ENCODE assay signal across 1 fruit fly cellular context in the genomic region with DNA sequence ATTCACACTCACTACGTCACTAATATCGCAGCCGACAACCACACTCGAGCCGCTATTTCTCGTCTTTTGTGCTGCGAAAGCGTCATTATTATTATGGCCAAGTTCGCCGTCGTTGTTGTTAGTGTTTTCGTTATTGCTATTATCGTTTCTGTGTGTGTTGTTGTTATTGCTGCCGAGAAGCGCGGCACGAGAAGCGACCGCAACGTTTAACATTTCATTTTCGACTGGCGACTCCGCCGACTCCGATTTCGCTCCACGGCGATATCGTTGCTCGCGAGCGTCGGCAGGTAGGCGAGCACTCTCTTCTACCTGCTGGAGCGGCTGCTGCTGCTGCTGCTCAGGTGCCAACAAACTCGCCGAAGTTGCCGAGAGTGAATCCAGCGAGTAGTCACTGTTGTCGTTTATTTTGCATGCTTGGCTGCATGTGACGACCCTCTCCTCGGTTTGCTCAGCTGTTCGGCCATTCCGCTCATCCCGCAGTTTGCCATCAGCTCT.
A peak's percentile ranks its signal among the peaks of the same experiment; 100 is the strongest.
TF ChIP-seq lines count a peak whose summit lies in the region.

No protein-coding gene starts in this region.

TF ChIP-seq in whole organism, embryonic, 481 proteins besides CTCF, POLR2A, EP300 and RAD21 (continued from another document):
- TF ChIP-seq crol (GFP tag; IDR thresholded peaks at IDR 0.05; lab: Robert Waterston, UW): 0 out of 2 replicates have a peak, but pooled peaks have one; percentile 44
- no peak for TF ChIP-seq Sry-δ (GFP tag; optimal IDR thresholded peaks at IDR 0.05; lab: Kevin White, UChicago)
- no peak for TF ChIP-seq Ets65A (GFP tag; lab: Kevin White, UChicago)
- TF ChIP-seq CHES-1-like (GFP tag; optimal IDR thresholded peaks at IDR 0.05; lab: Kevin White, UChicago): peak; percentile 16
- no peak for TF ChIP-seq NK7.1 (GFP tag; optimal IDR thresholded peaks at IDR 0.05; lab: Kevin White, UChicago)
- peak; percentile 47; the same call in 1 of the 2 replicates for TF ChIP-seq chm (GFP tag; IDR thresholded peaks at IDR 0.05; lab: Robert Waterston, UW)
- no peak for TF ChIP-seq CG2199 (GFP tag; IDR thresholded peaks at IDR 0.05; lab: Robert Waterston, UW)
- TF ChIP-seq mirr (GFP tag; optimal IDR thresholded peaks at IDR 0.05; lab: Kevin White, UChicago): peak; percentile 5
- no peak for TF ChIP-seq Neu2 (GFP tag; optimal IDR thresholded peaks at IDR 0.05; lab: Kevin White, UChicago; ENCODE audit: borderline replicate concordance)
- no peak for TF ChIP-seq CG11696 (GFP tag; IDR thresholded peaks at IDR 0.05; lab: Robert Waterston, UW)
- TF ChIP-seq fru (optimal IDR thresholded peaks at IDR 0.05; lab: Kevin White, UChicago): no peak
- peak; percentile 12 for TF ChIP-seq CG10979 (tag; optimal IDR thresholded peaks at IDR 0.05; lab: Kevin White, UChicago)
- TF ChIP-seq CG18476 (GFP tag; optimal IDR thresholded peaks at IDR 0.05; lab: Kevin White, UChicago): no peak
- peak; percentile 46 for TF ChIP-seq sna (GFP tag; IDR thresholded peaks at IDR 0.05; lab: Robert Waterston, UW; ENCODE audit: partially characterized antibody)
- peak; percentile 5 for TF ChIP-seq CG6813 (GFP tag; optimal IDR thresholded peaks at IDR 0.05; lab: Kevin White, UChicago)
- TF ChIP-seq HLH3B (GFP tag; IDR thresholded peaks at IDR 0.05; lab: Robert Waterston, UW): no peak
- TF ChIP-seq ro (GFP tag; IDR thresholded peaks at IDR 0.05; lab: Robert Waterston, UW): no peak
- no peak for TF ChIP-seq CG8290 (GFP tag; optimal IDR thresholded peaks at IDR 0.05; lab: Kevin White, UChicago)
- TF ChIP-seq CG8290 (tag; optimal IDR thresholded peaks at IDR 0.05; lab: Kevin White, UChicago): peak in 1 of 2 experiments; percentile 20
- TF ChIP-seq CG17385 (GFP tag; optimal IDR thresholded peaks at IDR 0.05; lab: Kevin White, UChicago): peak; percentile 30
- peak in 1 of 2 experiments; percentile 38 for TF ChIP-seq crp (GFP tag; optimal IDR thresholded peaks at IDR 0.05; lab: Kevin White, UChicago)
- TF ChIP-seq stc (GFP tag; IDR thresholded peaks at IDR 0.05; lab: Robert Waterston, UW): peak; percentile 8; the same call in 1 of the 2 replicates
- peak; percentile 1 for TF ChIP-seq trem (tag; optimal IDR thresholded peaks at IDR 0.05; lab: Kevin White, UChicago)
- TF ChIP-seq Mad (GFP tag; optimal IDR thresholded peaks at IDR 0.05; lab: Kevin White, UChicago): no peak
- no peak for TF ChIP-seq CG10267 (tag; optimal IDR thresholded peaks at IDR 0.05; lab: Kevin White, UChicago)
- TF ChIP-seq Adf1 (GFP tag; IDR thresholded peaks at IDR 0.05; lab: Robert Waterston, UW): peak; percentile 72; the same call in 1 of the 2 replicates
- no peak for TF ChIP-seq Hey (tag; optimal IDR thresholded peaks at IDR 0.05; lab: Kevin White, UChicago)
- TF ChIP-seq Dbx (GFP tag; IDR thresholded peaks at IDR 0.05; lab: Robert Waterston, UW): peak; percentile 35; the same call in 1 of the 3 replicates
- TF ChIP-seq Pdp1 (GFP tag; optimal IDR thresholded peaks at IDR 0.05; lab: Kevin White, UChicago): peak in 1 of 2 experiments; percentile 1
- TF ChIP-seq lbe (GFP tag; optimal IDR thresholded peaks at IDR 0.05; lab: Kevin White, UChicago): peak; percentile 53
- no peak for TF ChIP-seq Max (GFP tag; optimal IDR thresholded peaks at IDR 0.05; lab: Kevin White, UChicago)
- TF ChIP-seq ssp (GFP tag; IDR thresholded peaks at IDR 0.05; lab: Robert Waterston, UW): no peak
- TF ChIP-seq CG15479 (GFP tag; optimal IDR thresholded peaks at IDR 0.05; lab: Kevin White, UChicago): peak; percentile 63
- TF ChIP-seq Sry-β (GFP tag; optimal IDR thresholded peaks at IDR 0.05; lab: Kevin White, UChicago): no peak
- TF ChIP-seq CG34376 (GFP tag; optimal IDR thresholded peaks at IDR 0.05; lab: Kevin White, UChicago): peak; percentile 42
- TF ChIP-seq CG4854 (GFP tag; optimal IDR thresholded peaks at IDR 0.05; lab: Kevin White, UChicago): no peak
- no peak; the same call in 1 of the 2 replicates for TF ChIP-seq bowl (GFP tag; IDR thresholded peaks at IDR 0.05; lab: Robert Waterston, UW)
- peak; percentile 76 for TF ChIP-seq pros (GFP tag; optimal IDR thresholded peaks at IDR 0.05; lab: Kevin White, UChicago)
- no peak for TF ChIP-seq shn (GFP tag; optimal IDR thresholded peaks at IDR 0.05; lab: Kevin White, UChicago)
- peak; percentile 12 for TF ChIP-seq CrebB (tag; optimal IDR thresholded peaks at IDR 0.05; lab: Kevin White, UChicago)
- TF ChIP-seq vfl (GFP tag; optimal IDR thresholded peaks at IDR 0.05; lab: Kevin White, UChicago): peak; percentile 7
- TF ChIP-seq CG34224 (GFP tag; IDR thresholded peaks at IDR 0.05; lab: Robert Waterston, UW; ENCODE audit: partially characterized antibody): peak; percentile 43; the same call in 1 of the 3 replicates
- peak; percentile 36 for TF ChIP-seq caup (GFP tag; optimal IDR thresholded peaks at IDR 0.05; lab: Kevin White, UChicago; ENCODE audit: severe bottlenecking)
- peak; percentile 83 for TF ChIP-seq Med (GFP tag; lab: Kevin White, UChicago)
- peak; percentile 37 for TF ChIP-seq sd (tag; optimal IDR thresholded peaks at IDR 0.05; lab: Kevin White, UChicago)
- TF ChIP-seq chinmo (GFP tag; IDR thresholded peaks at IDR 0.05; lab: Robert Waterston, UW; ENCODE audit: partially characterized antibody): peak; percentile 93; the same call in 3 of the 4 replicates
- peak; percentile 69 for TF ChIP-seq CG10543 (GFP tag; optimal IDR thresholded peaks at IDR 0.05; lab: Kevin White, UChicago)
- peak; percentile 50; the same call in 1 of the 2 replicates for TF ChIP-seq sob (GFP tag; IDR thresholded peaks at IDR 0.05; lab: Robert Waterston, UW)
- TF ChIP-seq btn (GFP tag; optimal IDR thresholded peaks at IDR 0.05; lab: Kevin White, UChicago): no peak
- peak; percentile 44; the same call in 1 of the 2 replicates for TF ChIP-seq amos (GFP tag; IDR thresholded peaks at IDR 0.05; lab: Robert Waterston, UW; ENCODE audit: partially characterized antibody)
- peak; percentile 27 for TF ChIP-seq Nf-YC (tag; optimal IDR thresholded peaks at IDR 0.05; lab: Kevin White, UChicago)
- peak in 1 of 2 experiments; percentile 32 for TF ChIP-seq Eip74EF (GFP tag; optimal IDR thresholded peaks at IDR 0.05; lab: Kevin White, UChicago)
- TF ChIP-seq Meics (GFP tag; optimal IDR thresholded peaks at IDR 0.05; lab: Kevin White, UChicago): no peak
- TF ChIP-seq CG4360 (GFP tag; IDR thresholded peaks at IDR 0.05; lab: Robert Waterston, UW): peak; percentile 93
- TF ChIP-seq ci (GFP tag; IDR thresholded peaks at IDR 0.05; lab: Robert Waterston, UW): peak; percentile 64; the same call in 1 of the 3 replicates
- no peak for TF ChIP-seq Hsf (GFP tag; optimal IDR thresholded peaks at IDR 0.05; lab: Kevin White, UChicago)
- TF ChIP-seq ERR (GFP tag; optimal IDR thresholded peaks at IDR 0.05; lab: Kevin White, UChicago): no peak
- TF ChIP-seq CG17361 (GFP tag; IDR thresholded peaks at IDR 0.05; lab: Robert Waterston, UW): no peak
- peak; percentile 13 for TF ChIP-seq CG8924 (tag; optimal IDR thresholded peaks at IDR 0.05; lab: Kevin White, UChicago)
- peak; percentile 30 for TF ChIP-seq Side (GFP tag; optimal IDR thresholded peaks at IDR 0.05; lab: Kevin White, UChicago)
- peak; percentile 7 for TF ChIP-seq CG15601 (tag; optimal IDR thresholded peaks at IDR 0.05; lab: Kevin White, UChicago)
- TF ChIP-seq bbx (GFP tag; IDR thresholded peaks at IDR 0.05; lab: Robert Waterston, UW; ENCODE audit: partially characterized antibody): peak; percentile 57; the same call in 1 of the 2 replicates
- no peak for TF ChIP-seq CG15514 (GFP tag; optimal IDR thresholded peaks at IDR 0.05; lab: Kevin White, UChicago)
